Worm (Caenorhabditis elegans): ENCODE measurements around the gene W06A11.1.

DNA sequence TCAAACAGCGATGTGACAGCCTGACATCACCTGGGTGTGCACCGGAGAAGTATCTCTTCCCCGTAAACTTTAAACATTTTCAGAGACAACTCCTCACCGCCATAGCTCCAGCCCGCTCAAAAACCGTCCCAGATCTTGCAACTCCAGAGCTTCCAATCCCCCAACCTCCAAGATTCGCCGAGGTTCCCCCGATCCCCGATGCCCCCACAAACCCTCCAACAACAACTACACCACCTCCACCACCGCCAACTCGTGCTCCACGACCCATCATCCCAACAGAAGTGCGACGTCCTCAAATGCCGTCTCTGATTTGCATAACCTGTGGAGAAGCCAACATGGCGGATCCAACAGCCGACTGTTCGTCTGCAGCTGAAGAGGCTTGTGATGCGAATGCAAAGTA lies 3.7 kb downstream of the W06A11.1 start:
- TF ChIP-seq scrt-1 (GFP tag; IDR thresholded peaks at IDR 0.05) (no peak), ama-1 (optimal IDR thresholded peaks at IDR 0.05) (no peak), tra-4 (tag; optimal IDR thresholded peaks at IDR 0.05) (no peak)
